Fruit fly (Drosophila melanogaster) whole organism, embryonic: ENCODE measurements around the gene Jon99Ciii.

Experiments
- Abd-B ChIP-seq: fragments of 200-800 bp; sonication (Bioruptor generic); optimal IDR thresholded peaks from 2 replicates; lab custom pipeline; 2018; ENCODE audit warnings: missing biosample characterization, mild to moderate bottlenecking, missing genetic modification characterization, moderate library complexity
- Ada2b ChIP-seq: fragments of 200-800 bp; sonication (Bioruptor generic); IDR thresholded peaks from 2 replicates; pipeline ENCODE4 v1.3.6; 2022; ENCODE audit warnings: missing biosample characterization, missing genetic modification characterization
- Atf-2 ChIP-seq: fragments of 200-800 bp; sonication (Bioruptor generic); optimal IDR thresholded peaks from 2 replicates; lab custom pipeline; 2016; ENCODE audit warnings: missing biosample characterization, missing genetic modification characterization
- BEAF-32 ChIP-seq: fragments of 200-800 bp; sonication (Bioruptor generic); optimal IDR thresholded peaks from 3 replicates; lab custom pipeline; 2017; ENCODE audit warnings: missing biosample characterization, missing genetic modification characterization, mild to moderate bottlenecking, moderate library complexity, missing genetic modification reagents
- CG10321 ChIP-seq: fragments of 200-800 bp; sonication (Bioruptor generic); IDR thresholded peaks from 2 replicates; pipeline ENCODE4 v1.3.6; 2022; ENCODE audit warnings: missing biosample characterization, missing genetic modification characterization
- CG14710 ChIP-seq: fragments of 200-800 bp; sonication (Bioruptor generic); optimal IDR thresholded peaks from 3 replicates; lab custom pipeline; 2019; ENCODE audit warnings: missing biosample characterization, mild to moderate bottlenecking, missing genetic modification characterization, moderate library complexity
- CG1529 ChIP-seq: fragments of 200-800 bp; sonication (Bioruptor generic); optimal IDR thresholded peaks from 3 replicates; lab custom pipeline; 2018; ENCODE audit warnings: missing biosample characterization, missing genetic modification characterization
- CG17328 ChIP-seq: fragments of 200-800 bp; sonication (Bioruptor generic); IDR thresholded peaks from 2 replicates; pipeline ENCODE4 v1.3.6; 2022; ENCODE audit warnings: missing biosample characterization, missing genetic modification characterization
- CG17568 ChIP-seq: fragments of 200-800 bp; sonication (Bioruptor generic); optimal IDR thresholded peaks from 2 replicates; lab custom pipeline; 2018; ENCODE audit warnings: missing biosample characterization, mild to moderate bottlenecking, missing genetic modification characterization, moderate library complexity
- CG17912 ChIP-seq: fragments of 200-800 bp; sonication (Bioruptor generic); optimal IDR thresholded peaks from 2 replicates; lab custom pipeline; 2018; ENCODE audit warnings: missing biosample characterization, mild to moderate bottlenecking, missing genetic modification characterization
- CG18011 ChIP-seq: fragments of 200-800 bp; sonication (Bioruptor generic); optimal IDR thresholded peaks from 2 replicates; lab custom pipeline; 2017; ENCODE audit warnings: missing biosample characterization, missing genetic modification characterization, mild to moderate bottlenecking, moderate library complexity, missing genotype
- CG1832 ChIP-seq: fragments of 200-800 bp; sonication (Bioruptor generic); optimal IDR thresholded peaks from 2 replicates; lab custom pipeline; 2017; ENCODE audit warnings: missing biosample characterization, mild to moderate bottlenecking, missing genetic modification characterization, inconsistent platforms
- CG18619 ChIP-seq: fragments of 200-800 bp; sonication (Bioruptor generic); optimal IDR thresholded peaks from 3 replicates; lab custom pipeline; 2017; ENCODE audit warnings: missing biosample characterization, mild to moderate bottlenecking, missing genetic modification characterization
- CG2120 ChIP-seq: fragments of 200-800 bp; sonication (Bioruptor generic); optimal IDR thresholded peaks from 3 replicates; lab custom pipeline; 2016; ENCODE audit warnings: missing biosample characterization, missing genetic modification characterization
- CG2199 ChIP-seq: fragments of 200-800 bp; sonication (Bioruptor generic); IDR thresholded peaks from 3 replicates; pipeline ENCODE4 v1.3.6; 2022; ENCODE audit warnings: missing biosample characterization, missing genetic modification characterization
- CG31388 ChIP-seq: fragments of 200-800 bp; sonication (Bioruptor generic); optimal IDR thresholded peaks from 2 replicates; lab custom pipeline; 2016; ENCODE audit warnings: missing biosample characterization, missing genetic modification characterization
- CG32772 ChIP-seq: fragments of 200-800 bp; sonication (Bioruptor generic); IDR thresholded peaks from 2 replicates; pipeline ENCODE4 v1.3.6; 2022; ENCODE audit warnings: missing biosample characterization, missing genetic modification characterization
- CG7745 ChIP-seq: fragments of 200-800 bp; sonication (Bioruptor generic); optimal IDR thresholded peaks from 2 replicates; lab custom pipeline; 2018; ENCODE audit warnings: missing biosample characterization, mild to moderate bottlenecking, missing genetic modification characterization, moderate library complexity
- CG8944 ChIP-seq: fragments of 200-800 bp; sonication (Bioruptor generic); optimal IDR thresholded peaks from 3 replicates; lab custom pipeline; 2016; ENCODE audit warnings: missing biosample characterization, missing genetic modification characterization
- CG9876 ChIP-seq: fragments of 200-800 bp; sonication (Bioruptor generic); optimal IDR thresholded peaks from 2 replicates; lab custom pipeline; 2016; ENCODE audit warnings: missing biosample characterization, missing genetic modification characterization
- Drgx ChIP-seq: fragments of 200-800 bp; sonication (Bioruptor generic); IDR thresholded peaks from 2 replicates; pipeline ENCODE4 v1.3.6; 2022; ENCODE audit warnings: missing biosample characterization, missing genetic modification characterization
- Eip74EF ChIP-seq, 2 experiments: fragments of 200-800 bp in 1 of 2; fragments of >200 bp in 1 of 2; sonication (Bioruptor generic) in 1 of 2; optimal IDR thresholded peaks; 2 replicates each; lab custom pipeline; 2017 to 2019; ENCODE audit warnings: missing biosample characterization in 2 of 2, missing genetic modification characterization in 2 of 2, mild to moderate bottlenecking in 1 of 2, moderate library complexity in 1 of 2
- HHEX ChIP-seq: fragments of 200-800 bp; sonication (Bioruptor generic); optimal IDR thresholded peaks from 3 replicates; lab custom pipeline; 2017; ENCODE audit warnings: missing biosample characterization, mild to moderate bottlenecking, missing genetic modification characterization, missing genetic modification reagents
- Hand ChIP-seq: fragments of 200-800 bp; sonication (Bioruptor generic); optimal IDR thresholded peaks from 2 replicates; lab custom pipeline; 2017; ENCODE audit warnings: mild to moderate bottlenecking, missing biosample characterization, missing genetic modification reagents, missing genetic modification characterization
- HmgZ ChIP-seq: fragments of 200-800 bp; sonication (Bioruptor generic); optimal IDR thresholded peaks from 2 replicates; lab custom pipeline; 2018; ENCODE audit warnings: missing biosample characterization, mild to moderate bottlenecking, missing genetic modification characterization
- Hr39 ChIP-seq: fragments of >200 bp; optimal IDR thresholded peaks from 2 replicates; lab custom pipeline; 2017
- NC2β ChIP-seq: fragments of 200-800 bp; sonication (Bioruptor generic); optimal IDR thresholded peaks from 2 replicates; lab custom pipeline; 2016; ENCODE audit warnings: missing biosample characterization, missing genetic modification characterization
- NfI ChIP-seq: fragments of 200-800 bp; sonication (Bioruptor generic); optimal IDR thresholded peaks from 3 replicates; lab custom pipeline; 2018; ENCODE audit warnings: missing biosample characterization, mild to moderate bottlenecking, missing genetic modification characterization, moderate library complexity
- Ravus ChIP-seq: fragments of 200-800 bp; sonication (Bioruptor generic); IDR thresholded peaks from 2 replicates; pipeline ENCODE4 v1.3.6; 2022; ENCODE audit warnings: missing biosample characterization, missing genetic modification characterization
- TFAM ChIP-seq: fragments of 200-800 bp; sonication (Bioruptor generic); optimal IDR thresholded peaks from 2 replicates; lab custom pipeline; 2017; ENCODE audit warnings: missing biosample characterization, missing genetic modification characterization, inconsistent platforms
- aop ChIP-seq: fragments of 200-800 bp; sonication (Bioruptor generic); IDR thresholded peaks from 2 replicates; pipeline ENCODE4 v1.3.6; 2022; ENCODE audit warnings: missing biosample characterization, missing genetic modification characterization
- bcd ChIP-seq: fragments of 200-800 bp; sonication (Bioruptor generic); optimal IDR thresholded peaks from 2 replicates; lab custom pipeline; 2017; ENCODE audit warnings: missing biosample characterization, mild to moderate bottlenecking, missing genetic modification characterization
- btn ChIP-seq: fragments of 200-800 bp; sonication (Bioruptor generic); optimal IDR thresholded peaks from 2 replicates; lab custom pipeline; 2016; ENCODE audit warnings: missing biosample characterization, missing genetic modification characterization
- cad ChIP-seq: fragments of >200 bp; optimal IDR thresholded peaks from 2 replicates; lab custom pipeline; 2017; ENCODE audit warnings: missing biosample characterization, missing genetic modification characterization
- chm ChIP-seq: fragments of 200-800 bp; sonication (Bioruptor generic); IDR thresholded peaks from 2 replicates; pipeline ENCODE4 v1.3.6; 2022; ENCODE audit warnings: missing biosample characterization, missing genetic modification characterization
- chn ChIP-seq: fragments of 200-800 bp; sonication (Bioruptor generic); optimal IDR thresholded peaks from 2 replicates; lab custom pipeline; 2016; ENCODE audit warnings: missing biosample characterization, missing genetic modification characterization
- dan ChIP-seq: fragments of 200-800 bp; sonication (Bioruptor generic); IDR thresholded peaks from 2 replicates; pipeline ENCODE4 v1.3.6; 2022; ENCODE audit warnings: missing biosample characterization, missing genetic modification characterization
- en ChIP-seq: fragments of 200-800 bp; sonication (Bioruptor generic); optimal IDR thresholded peaks from 2 replicates; lab custom pipeline; 2016; ENCODE audit warnings: missing biosample characterization, missing genetic modification characterization
- fru ChIP-seq: fragments of >200 bp; optimal IDR thresholded peaks from 2 replicates; lab custom pipeline; 2017
- gsb ChIP-seq: fragments of 200-800 bp; sonication (Bioruptor generic); IDR thresholded peaks from 2 replicates; pipeline ENCODE4 v1.3.6; 2022; ENCODE audit warnings: missing biosample characterization, missing genetic modification characterization
- gt ChIP-seq: fragments of 200-800 bp; sonication (Bioruptor generic); IDR thresholded peaks from 2 replicates; pipeline ENCODE4 v1.3.6; 2022; ENCODE audit warnings: missing biosample characterization, missing genetic modification characterization
- ind ChIP-seq: fragments of 200-800 bp; sonication (Bioruptor generic); optimal IDR thresholded peaks from 3 replicates; lab custom pipeline; 2016; ENCODE audit warnings: missing biosample characterization, missing genetic modification characterization
- nmo ChIP-seq: fragments of 200-800 bp; sonication (Bioruptor generic); optimal IDR thresholded peaks from 2 replicates; lab custom pipeline; 2018; ENCODE audit warnings: missing biosample characterization, mild to moderate bottlenecking, missing genetic modification characterization, moderate library complexity
- otp ChIP-seq: fragments of 200-800 bp; sonication (Bioruptor generic); IDR thresholded peaks from 3 replicates; pipeline ENCODE4, ENCODE4 v1.3.6; 2022; ENCODE audit warnings: missing biosample characterization, missing genetic modification characterization
- pb ChIP-seq: fragments of 200-800 bp; sonication (Bioruptor generic); optimal IDR thresholded peaks from 3 replicates; lab custom pipeline; 2016; ENCODE audit warnings: missing biosample characterization, missing genetic modification characterization
- slou ChIP-seq: fragments of 200-800 bp; sonication (Bioruptor generic); optimal IDR thresholded peaks from 3 replicates; lab custom pipeline; 2016; ENCODE audit warnings: missing biosample characterization, missing genetic modification characterization
- sna ChIP-seq: fragments of 200-800 bp; sonication (Bioruptor generic); IDR thresholded peaks from 2 replicates; pipeline ENCODE4 v1.3.6; 2022; ENCODE audit warnings: missing biosample characterization, missing genetic modification characterization; ENCODE audit not compliant: partially characterized antibody
- trem ChIP-seq: fragments of 200-800 bp; optimal IDR thresholded peaks from 3 replicates; lab custom pipeline; 2019; ENCODE audit warnings: missing biosample characterization, mild to moderate bottlenecking, missing genetic modification characterization, moderate library complexity
- trh ChIP-seq: fragments of 200-800 bp; sonication (Bioruptor generic); optimal IDR thresholded peaks from 2 replicates; lab custom pipeline; 2016; ENCODE audit warnings: missing biosample characterization, missing genetic modification characterization
- wor ChIP-seq: fragments of 200-800 bp; sonication (Bioruptor generic); IDR thresholded peaks from 2 replicates; pipeline ENCODE4 v1.3.6; 2022; ENCODE audit warnings: missing biosample characterization, missing genetic modification characterization
- zen ChIP-seq: fragments of 200-800 bp; sonication (Bioruptor generic); optimal IDR thresholded peaks from 3 replicates; lab custom pipeline; 2018; ENCODE audit warnings: missing biosample characterization, mild to moderate bottlenecking, missing genetic modification characterization, moderate library complexity
- zen2 ChIP-seq: fragments of 200-800 bp; sonication (Bioruptor generic); IDR thresholded peaks from 3 replicates; pipeline ENCODE4 v1.3.6; 2022; ENCODE audit warnings: missing biosample characterization, missing genetic modification characterization; ENCODE audit not compliant: partially characterized antibody

Gene Jon99Ciii

DNA sequence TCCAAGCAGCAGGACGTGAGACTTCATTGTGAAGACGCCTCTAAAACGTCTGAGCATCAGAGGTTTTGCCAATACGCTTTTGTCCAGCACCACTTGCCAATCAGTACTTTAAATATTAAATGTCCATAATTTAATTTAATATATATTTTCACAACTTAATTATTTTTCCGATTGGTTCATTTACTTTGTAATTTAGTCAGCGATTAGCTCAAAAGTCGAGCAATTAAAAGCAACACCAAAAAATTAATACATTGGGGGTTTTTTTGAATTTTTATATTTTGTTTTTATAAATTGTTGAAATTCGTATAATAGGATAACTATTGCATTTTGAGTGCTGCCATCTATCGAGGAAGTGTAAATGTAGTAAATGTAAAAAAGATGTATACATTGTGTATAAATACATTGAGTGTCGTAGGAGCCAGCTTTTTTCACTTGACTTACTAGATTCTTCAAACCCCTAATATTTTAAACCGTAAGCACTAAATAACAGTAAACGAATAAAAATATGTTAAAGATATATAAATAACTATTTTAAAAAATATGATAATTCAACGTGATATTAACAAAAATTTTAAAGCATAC is 18.1 kb upstream of the Jon99Ciii start, which contains the start of gene CG15517 (continued):
- TF ChIP-seq CG17912 (GFP tag; lab: Kevin White, UChicago), result no peak
- TF ChIP-seq Drgx (GFP tag; lab: Robert Waterston, UW), result no peak
- TF ChIP-seq CG7745 (tag; lab: Kevin White, UChicago), result no peak
- peak; percentile 21 for TF ChIP-seq nmo (GFP tag; lab: Kevin White, UChicago)
- no peak for TF ChIP-seq chn
- TF ChIP-seq fru (lab: Kevin White, UChicago), result no peak
- no peak for TF ChIP-seq CG17568 (GFP tag; lab: Kevin White, UChicago)
- TF ChIP-seq CG32772 (GFP tag; lab: Robert Waterston, UW), result no peak
- TF ChIP-seq CG9876 (GFP tag; lab: Kevin White, UChicago), result no peak
- no peak for TF ChIP-seq Ravus
- TF ChIP-seq zen, result peak; percentile 35
- TF ChIP-seq ind (GFP tag; lab: Kevin White, UChicago), result no peak
- TF ChIP-seq sna (GFP tag; lab: Robert Waterston, UW), result no peak
- no peak for TF ChIP-seq Ada2b (GFP tag; lab: Robert Waterston, UW)
- no peak for TF ChIP-seq BEAF-32
- no peak for TF ChIP-seq CG8944
- no peak for TF ChIP-seq pb (GFP tag; lab: Kevin White, UChicago)
- no peak for TF ChIP-seq TFAM
- no peak for TF ChIP-seq CG18619 (GFP tag; lab: Kevin White, UChicago)
- TF ChIP-seq slou, result no peak
- no peak for TF ChIP-seq CG1529 (GFP tag; lab: Kevin White, UChicago)
- TF ChIP-seq dan (GFP tag; lab: Robert Waterston, UW), result no peak
- no peak for TF ChIP-seq gt
- peak; percentile 97 for TF ChIP-seq CG18011 (GFP tag; lab: Kevin White, UChicago)
- TF ChIP-seq wor (GFP tag; lab: Robert Waterston, UW), result no peak
- no peak for TF ChIP-seq otp (GFP tag; lab: Robert Waterston, UW)
- no peak for TF ChIP-seq CG10321 (GFP tag; lab: Robert Waterston, UW)
- no peak for TF ChIP-seq bcd (GFP tag; lab: Kevin White, UChicago)
- no peak for TF ChIP-seq gsb
- no peak for TF ChIP-seq NfI (GFP tag; lab: Kevin White, UChicago)
- no peak for TF ChIP-seq chm (GFP tag; lab: Robert Waterston, UW)
- TF ChIP-seq cad, result no peak
- TF ChIP-seq CG2120 (GFP tag; lab: Kevin White, UChicago), result peak; percentile 12
- peak; percentile 52 for TF ChIP-seq HmgZ (tag; lab: Kevin White, UChicago)
- no peak for TF ChIP-seq CG17328 (GFP tag; lab: Robert Waterston, UW)
- no peak; the same call in 2 of the 3 replicates for TF ChIP-seq CG2199 (GFP tag; lab: Robert Waterston, UW)
- TF ChIP-seq Eip74EF (GFP tag; optimal IDR thresholded peaks at IDR 0.05; lab: Kevin White, UChicago), result no peak
- no peak for TF ChIP-seq Abd-B (GFP tag; lab: Kevin White, UChicago)
- TF ChIP-seq trem (tag; lab: Kevin White, UChicago), result peak; percentile 3
- TF ChIP-seq CG1832, result no peak
- no peak for TF ChIP-seq en (GFP tag; lab: Kevin White, UChicago)
- no peak for TF ChIP-seq Atf-2
- no peak for TF ChIP-seq CG31388 (GFP tag; lab: Kevin White, UChicago)
- TF ChIP-seq CG14710 (tag; lab: Kevin White, UChicago), result peak; percentile 19
- TF ChIP-seq zen2 (GFP tag; lab: Robert Waterston, UW), result no peak
- no peak for TF ChIP-seq HHEX (GFP tag; lab: Kevin White, UChicago)
- no peak for TF ChIP-seq aop (GFP tag; lab: Robert Waterston, UW)
- TF ChIP-seq trh (GFP tag; lab: Kevin White, UChicago), result no peak
- no peak for TF ChIP-seq btn (GFP tag; lab: Kevin White, UChicago)
- TF ChIP-seq NC2β (GFP tag; lab: Kevin White, UChicago), result no peak
- no peak for TF ChIP-seq Hr39 (lab: Kevin White, UChicago)
- TF ChIP-seq Hand, result no peak
